Fruit fly (Drosophila melanogaster) whole organism, embryonic: ENCODE results near the gene CG18577.

Source experiments
- CG10267 ChIP-seq: fragments of 200-800 bp; sonication (Bioruptor generic); optimal IDR thresholded peaks from 2 replicates; lab custom pipeline; 2018; ENCODE audit warnings: missing biosample characterization, mild to moderate bottlenecking, missing genetic modification characterization, moderate library complexity
- CG10959 ChIP-seq: fragments of 200-800 bp; sonication (Bioruptor generic); IDR thresholded peaks from 2 replicates; pipeline ENCODE4 v1.3.6; 2022; ENCODE audit warnings: missing biosample characterization, missing genetic modification characterization
- CG11085 ChIP-seq: fragments of 200-800 bp; sonication (Bioruptor generic); IDR thresholded peaks from 2 replicates; pipeline ENCODE4 v1.3.6; 2022; ENCODE audit warnings: missing biosample characterization, missing genetic modification characterization
- CG11696 ChIP-seq: fragments of 200-800 bp; sonication (Bioruptor generic); IDR thresholded peaks from 2 replicates; pipeline ENCODE4 v1.3.6; 2022; ENCODE audit warnings: missing biosample characterization, missing genetic modification characterization
- CG13424 ChIP-seq: fragments of 200-800 bp; sonication (Bioruptor generic); optimal IDR thresholded peaks from 2 replicates; lab custom pipeline; 2019; ENCODE audit warnings: missing biosample characterization, mild to moderate bottlenecking, missing genetic modification characterization, moderate library complexity
- CG14860 ChIP-seq: fragments of 200-800 bp; sonication (Bioruptor generic); IDR thresholded peaks from 3 replicates; pipeline ENCODE4 v1.3.6; 2022; ENCODE audit warnings: missing biosample characterization, missing genetic modification characterization; ENCODE audit not compliant: partially characterized antibody
- CG17361 ChIP-seq: fragments of 200-800 bp; sonication (Bioruptor generic); IDR thresholded peaks from 3 replicates; pipeline ENCODE4 v1.3.6; 2022; ENCODE audit warnings: missing biosample characterization, missing genetic modification characterization
- CG17612 ChIP-seq: fragments of 200-800 bp; sonication (Bioruptor generic); IDR thresholded peaks from 2 replicates; pipeline ENCODE4 v1.3.6; 2022; ENCODE audit warnings: missing biosample characterization, missing genetic modification characterization
- CG18476 ChIP-seq: fragments of 200-800 bp; sonication (Bioruptor generic); optimal IDR thresholded peaks from 2 replicates; lab custom pipeline; 2016; ENCODE audit warnings: missing biosample characterization, mild to moderate bottlenecking, missing genetic modification characterization
- CG3065 ChIP-seq: fragments of 200-800 bp; sonication (Bioruptor generic); optimal IDR thresholded peaks from 2 replicates; lab custom pipeline; 2016; ENCODE audit warnings: missing biosample characterization, missing genetic modification characterization
- CG33213 ChIP-seq: fragments of 200-800 bp; sonication (Bioruptor generic); optimal IDR thresholded peaks from 3 replicates; lab custom pipeline; 2016; ENCODE audit warnings: missing biosample characterization, missing genetic modification characterization
- CG7556 ChIP-seq: fragments of 200-800 bp; sonication (Bioruptor generic); optimal IDR thresholded peaks from 2 replicates; lab custom pipeline; 2017; ENCODE audit warnings: missing biosample characterization, mild to moderate bottlenecking, missing genetic modification characterization
- CG7839 ChIP-seq: fragments of 200-800 bp; sonication (Bioruptor generic); optimal IDR thresholded peaks from 3 replicates; lab custom pipeline; 2018; ENCODE audit warnings: missing biosample characterization, mild to moderate bottlenecking, missing genetic modification characterization, moderate library complexity
- CG7963 ChIP-seq: fragments of 200-800 bp; sonication (Bioruptor generic); IDR thresholded peaks from 3 replicates; pipeline ENCODE4 v1.3.6; 2022; ENCODE audit warnings: missing biosample characterization, missing genetic modification characterization; ENCODE audit not compliant: partially characterized antibody
- CG8290 ChIP-seq, 3 experiments: fragments of 200-800 bp; sonication (Bioruptor generic); optimal IDR thresholded peaks; 2 replicates each; lab custom pipeline; 2016 to 2019; ENCODE audit warnings: missing biosample characterization in 3 of 3, missing genetic modification characterization in 3 of 3, mild to moderate bottlenecking in 2 of 3, moderate library complexity in 1 of 3
- CG9817 ChIP-seq: fragments of 200-800 bp; sonication (Bioruptor generic); optimal IDR thresholded peaks from 2 replicates; lab custom pipeline; 2018; ENCODE audit warnings: missing biosample characterization, mild to moderate bottlenecking, missing genetic modification characterization, moderate library complexity
- CoRest ChIP-seq: fragments of 200-800 bp; sonication (Bioruptor generic); optimal IDR thresholded peaks from 3 replicates; lab custom pipeline; 2018; ENCODE audit warnings: missing biosample characterization, mild to moderate bottlenecking, missing genetic modification characterization, moderate library complexity
- Dek ChIP-seq: fragments of 200-800 bp; sonication (Bioruptor generic); optimal IDR thresholded peaks from 3 replicates; lab custom pipeline; 2019; ENCODE audit warnings: missing biosample characterization, mild to moderate bottlenecking, missing genetic modification characterization, moderate library complexity
- Eip74EF ChIP-seq, 2 experiments: fragments of 200-800 bp in 1 of 2; fragments of >200 bp in 1 of 2; sonication (Bioruptor generic) in 1 of 2; optimal IDR thresholded peaks; 2 replicates each; lab custom pipeline; 2017 to 2019; ENCODE audit warnings: missing biosample characterization in 2 of 2, missing genetic modification characterization in 2 of 2, mild to moderate bottlenecking in 1 of 2, moderate library complexity in 1 of 2
- Fer3 ChIP-seq: fragments of 200-800 bp; sonication (Bioruptor generic); optimal IDR thresholded peaks from 2 replicates; lab custom pipeline; 2018; ENCODE audit warnings: missing biosample characterization, mild to moderate bottlenecking, missing genetic modification characterization, moderate library complexity
- HLH3B ChIP-seq: fragments of 200-800 bp; sonication (Bioruptor generic); IDR thresholded peaks from 2 replicates; pipeline ENCODE4 v1.3.6; 2022; ENCODE audit warnings: missing biosample characterization, missing genetic modification characterization
- Hr51 ChIP-seq, 2 experiments: fragments of 200-800 bp; sonication (Bioruptor generic); optimal IDR thresholded peaks; 2 replicates in 1 of 2; 3 replicates in 1 of 2; lab custom pipeline; 2016 to 2018; ENCODE audit warnings: missing biosample characterization in 2 of 2, missing genetic modification characterization in 2 of 2, mild to moderate bottlenecking in 1 of 2, moderate library complexity in 1 of 2
- Lpt ChIP-seq: fragments of >200 bp; optimal IDR thresholded peaks from 2 replicates; lab custom pipeline; 2018; ENCODE audit warnings: missing biosample characterization, missing genetic modification characterization
- NC2β ChIP-seq: fragments of 200-800 bp; sonication (Bioruptor generic); optimal IDR thresholded peaks from 2 replicates; lab custom pipeline; 2016; ENCODE audit warnings: missing biosample characterization, missing genetic modification characterization
- Sry-δ ChIP-seq: fragments of 200-800 bp; sonication (Bioruptor generic); optimal IDR thresholded peaks from 2 replicates; lab custom pipeline; 2016; ENCODE audit warnings: missing biosample characterization, missing genetic modification characterization
- Taf1 ChIP-seq: fragments of 200-800 bp; sonication (Bioruptor generic); IDR thresholded peaks from 2 replicates; pipeline ENCODE4 v1.3.6; 2022; ENCODE audit warnings: missing biosample characterization, missing genetic modification characterization
- Tbp ChIP-seq: fragments of >200 bp; optimal IDR thresholded peaks from 2 replicates; lab custom pipeline; 2018; ENCODE audit warnings: missing biosample characterization, missing genetic modification characterization
- ac ChIP-seq: fragments of 200-800 bp; sonication (Bioruptor generic); optimal IDR thresholded peaks from 3 replicates; lab custom pipeline; 2017; ENCODE audit warnings: missing biosample characterization, mild to moderate bottlenecking, missing genetic modification characterization
- bcd ChIP-seq: fragments of 200-800 bp; sonication (Bioruptor generic); optimal IDR thresholded peaks from 2 replicates; lab custom pipeline; 2017; ENCODE audit warnings: missing biosample characterization, mild to moderate bottlenecking, missing genetic modification characterization
- caup ChIP-seq: fragments of 200-800 bp; sonication (Bioruptor generic); optimal IDR thresholded peaks from 3 replicates; lab custom pipeline; 2017; ENCODE audit warnings: missing biosample characterization, mild to moderate bottlenecking, missing genetic modification characterization, moderate library complexity; ENCODE audit not compliant: severe bottlenecking
- cg ChIP-seq: fragments of 200-800 bp; sonication (Bioruptor generic); optimal IDR thresholded peaks from 3 replicates; lab custom pipeline; 2019; ENCODE audit warnings: missing biosample characterization, mild to moderate bottlenecking, missing genetic modification characterization, moderate library complexity
- croc ChIP-seq: fragments of 200-800 bp; sonication (Bioruptor generic); conservative IDR thresholded peaks from 3 replicates; pipeline ENCODE4 v1.3.6; 2022; ENCODE audit warnings: missing biosample characterization, missing genetic modification characterization
- crol ChIP-seq: fragments of 200-800 bp; sonication (Bioruptor generic); IDR thresholded peaks from 2 replicates; pipeline ENCODE4 v1.3.6; 2022; ENCODE audit warnings: missing biosample characterization, missing genetic modification characterization
- fd64A ChIP-seq: fragments of 200-800 bp; sonication (Bioruptor generic); optimal IDR thresholded peaks from 3 replicates; lab custom pipeline; 2018; ENCODE audit warnings: missing biosample characterization, mild to moderate bottlenecking, missing genetic modification characterization
- ftz-f1 ChIP-seq: fragments of 200-800 bp; sonication (Bioruptor generic); optimal IDR thresholded peaks from 2 replicates; lab custom pipeline; 2016; ENCODE audit warnings: missing biosample characterization, missing genetic modification characterization
- gce ChIP-seq: fragments of 200-800 bp; sonication (Bioruptor generic); IDR thresholded peaks from 3 replicates; pipeline ENCODE4 v1.3.6; 2022; ENCODE audit warnings: missing biosample characterization, missing genetic modification characterization
- gcm ChIP-seq: fragments of 200-800 bp; sonication (Bioruptor generic); optimal IDR thresholded peaks from 2 replicates; lab custom pipeline; 2019; ENCODE audit warnings: missing biosample characterization, mild to moderate bottlenecking, missing genetic modification characterization, moderate library complexity
- jumu ChIP-seq: fragments of 200-800 bp; sonication (Bioruptor generic); optimal IDR thresholded peaks from 3 replicates; lab custom pipeline; 2016; ENCODE audit warnings: missing biosample characterization, missing genetic modification characterization
- kah ChIP-seq: fragments of 200-800 bp; sonication (Bioruptor generic); optimal IDR thresholded peaks from 2 replicates; lab custom pipeline; 2018; ENCODE audit warnings: missing biosample characterization, mild to moderate bottlenecking, missing genetic modification characterization
- kni ChIP-seq: fragments of 200-800 bp; sonication (Bioruptor generic); optimal IDR thresholded peaks from 3 replicates; lab custom pipeline; 2017; ENCODE audit warnings: mild to moderate bottlenecking, missing biosample characterization, missing genetic modification reagents, missing genetic modification characterization
- mam ChIP-seq: fragments of 200-800 bp; sonication (Bioruptor generic); optimal IDR thresholded peaks from 3 replicates; lab custom pipeline; 2016; ENCODE audit warnings: missing biosample characterization, missing genetic modification characterization
- oc ChIP-seq: fragments of 200-800 bp; sonication (Bioruptor generic); optimal IDR thresholded peaks from 2 replicates; lab custom pipeline; 2018; ENCODE audit warnings: missing biosample characterization, mild to moderate bottlenecking, missing genetic modification characterization, moderate library complexity
- onecut ChIP-seq: fragments of 200-800 bp; sonication (Bioruptor generic); IDR thresholded peaks from 2 replicates; pipeline ENCODE4 v1.3.6; 2022; ENCODE audit warnings: missing biosample characterization, missing genetic modification characterization
- pum ChIP-seq: fragments of 200-800 bp; sonication (Bioruptor generic); optimal IDR thresholded peaks from 2 replicates; lab custom pipeline; 2016; ENCODE audit warnings: missing biosample characterization, missing genetic modification characterization
- rib ChIP-seq: fragments of 200-800 bp; sonication (Bioruptor generic); IDR thresholded peaks from 2 replicates; pipeline ENCODE4 v1.3.6; 2022; ENCODE audit warnings: missing biosample characterization, missing genetic modification characterization
- row ChIP-seq: fragments of 200-800 bp; sonication (Bioruptor generic); IDR thresholded peaks from 3 replicates; pipeline ENCODE4 v1.3.6; 2022; ENCODE audit warnings: missing biosample characterization, missing genetic modification characterization
- slbo ChIP-seq: fragments of 200-800 bp; sonication (Bioruptor generic); IDR thresholded peaks from 2 replicates; pipeline ENCODE4 v1.3.6; 2022; ENCODE audit warnings: missing biosample characterization, missing genetic modification characterization
- slp2 ChIP-seq: fragments of 200-800 bp; sonication (Bioruptor generic); optimal IDR thresholded peaks from 2 replicates; lab custom pipeline; 2016; ENCODE audit warnings: missing biosample characterization, missing genetic modification characterization
- toy ChIP-seq: fragments of 200-800 bp; sonication (Bioruptor generic); IDR thresholded peaks from 2 replicates; pipeline ENCODE4 v1.3.6; 2022; ENCODE audit warnings: missing biosample characterization, missing genetic modification characterization
- vfl ChIP-seq: fragments of 200-800 bp; sonication (Bioruptor generic); optimal IDR thresholded peaks from 2 replicates; lab custom pipeline; 2016; ENCODE audit warnings: missing biosample characterization, missing genetic modification characterization

Gene CG18577

dm6 chr3R:11226496-11226895, 30.6 kb downstream of the CG18577 start, which contains the start of gene CG17726 (continued):
- TF ChIP-seq crol (GFP tag; lab: Robert Waterston, UW) (peak; percentile 74), oc (tag; lab: Kevin White, UChicago) (peak; percentile 98), croc (GFP tag; lab: Robert Waterston, UW) (peak; percentile 96), CG11085 (GFP tag; lab: Robert Waterston, UW) (peak; percentile 89), HLH3B (GFP tag; lab: Robert Waterston, UW) (peak; percentile 99), ac (GFP tag; lab: Kevin White, UChicago) (peak; percentile 92), toy (peak; percentile 91), gcm (GFP tag; lab: Kevin White, UChicago) (peak; percentile 98), CG13424 (tag; lab: Kevin White, UChicago) (peak; percentile 99), CG33213 (peak; percentile 67), pum (GFP tag; lab: Kevin White, UChicago) (peak; percentile 88), ftz-f1 (GFP tag; lab: Kevin White, UChicago) (peak; percentile 44), CG17361 (GFP tag; lab: Robert Waterston, UW) (peak; percentile 97), CG9817 (peak; percentile 96), mam (GFP tag; lab: Kevin White, UChicago) (peak; percentile 90), CG10959 (GFP tag; lab: Robert Waterston, UW) (peak; percentile 96), CG18476 (GFP tag; lab: Kevin White, UChicago) (peak; percentile 96), CG8290 (GFP tag; optimal IDR thresholded peaks at IDR 0.05; lab: Kevin White, UChicago) (peak; percentile 94), CG8290 (tag; optimal IDR thresholded peaks at IDR 0.05; lab: Kevin White, UChicago) (peak in 1 of 2 experiments; percentile 75), Eip74EF (GFP tag; optimal IDR thresholded peaks at IDR 0.05; lab: Kevin White, UChicago) (peak in 1 of 2 experiments; percentile 97), CG7839 (peak; percentile 99), Taf1 (GFP tag; lab: Robert Waterston, UW) (peak; percentile 94), kah (GFP tag; lab: Kevin White, UChicago) (peak; percentile 85), CG14860 (GFP tag; lab: Robert Waterston, UW) (no peak), CG3065 (GFP tag; lab: Kevin White, UChicago) (peak; percentile 93), cg (GFP tag; lab: Kevin White, UChicago) (no peak), gce (peak; percentile 98), rib (GFP tag; lab: Robert Waterston, UW) (peak; percentile 97), vfl (GFP tag; lab: Kevin White, UChicago) (peak; percentile 88), NC2β (GFP tag; lab: Kevin White, UChicago) (peak; percentile 76), jumu (GFP tag; lab: Kevin White, UChicago) (peak; percentile 79), Tbp (no peak), CG10267 (peak; percentile 94), Fer3 (peak; percentile 98), Lpt (GFP tag; lab: Kevin White, UChicago) (no peak), Dek (tag; lab: Kevin White, UChicago) (peak; percentile 97), slp2 (GFP tag; lab: Kevin White, UChicago) (peak; percentile 84), CG17612 (peak; percentile 96), CG11696 (GFP tag; lab: Robert Waterston, UW) (peak; percentile 94), row (GFP tag; lab: Robert Waterston, UW) (peak; percentile 100), CG7556 (peak; percentile 96), bcd (GFP tag; lab: Kevin White, UChicago) (peak; percentile 95), CG7963 (no peak), kni (GFP tag; lab: Kevin White, UChicago) (peak; percentile 76), CoRest (tag; lab: Kevin White, UChicago) (peak; percentile 99), Sry-δ (GFP tag; lab: Kevin White, UChicago) (peak; percentile 45), onecut (GFP tag; lab: Robert Waterston, UW) (peak; percentile 95), caup (GFP tag; lab: Kevin White, UChicago) (peak; percentile 90), slbo (GFP tag; lab: Robert Waterston, UW) (peak; percentile 98), Hr51 (GFP tag; optimal IDR thresholded peaks at IDR 0.05; lab: Kevin White, UChicago) (peak; percentile 91 to 98), fd64A (peak; percentile 3)
